Worm (Caenorhabditis elegans) whole organism, young adult: ENCODE results near the gene aagr-4.
A peak's percentile ranks its signal among the peaks of the same experiment; 100 is the strongest.

ENCODE experiments used
- B0019.2 ChIP-seq: fragments of 200-800 bp; sonication (Bioruptor generic); conservative IDR thresholded peaks from 2 replicates; pipeline ENCODE4 v1.3.6; 2022; ENCODE audit warnings: missing genetic modification reagents, missing genetic modification characterization, missing compliant biosample characterization
- B0035.1 ChIP-seq: sonication (generic microtip); optimal IDR thresholded peaks from 2 replicates; lab custom pipeline; 2016; ENCODE audit warnings: missing genetic modification characterization, mild to moderate bottlenecking, missing compliant biosample characterization, missing genotype, missing genetic modification reagents
- B0261.1 ChIP-seq: sonication (generic microtip); optimal IDR thresholded peaks from 2 replicates; lab custom pipeline; 2016; ENCODE audit warnings: mild to moderate bottlenecking, missing genetic modification characterization, moderate library complexity, missing compliant biosample characterization
- C17E4.6 ChIP-seq: fragments of 200-800 bp; sonication (Bioruptor generic); IDR thresholded peaks from 2 replicates; pipeline ENCODE4 v1.3.6; 2022; ENCODE audit warnings: missing genetic modification reagents, missing genetic modification characterization, missing compliant biosample characterization
- F10E7.11 ChIP-seq: sonication (generic microtip); optimal IDR thresholded peaks from 2 replicates; lab custom pipeline; 2017; ENCODE audit warnings: mild to moderate bottlenecking, missing genetic modification characterization, moderate library complexity, missing compliant biosample characterization
- F22D6.2 ChIP-seq: sonication (generic microtip); optimal IDR thresholded peaks from 2 replicates; lab custom pipeline; 2016; ENCODE audit warnings: mild to moderate bottlenecking, missing genetic modification characterization, missing compliant biosample characterization
- F23B12.7 ChIP-seq: sonication (generic microtip); optimal IDR thresholded peaks from 2 replicates; lab custom pipeline; 2017; ENCODE audit warnings: missing genetic modification characterization, mild to moderate bottlenecking, missing compliant biosample characterization, antibody characterized with exemption, moderate library complexity; ENCODE audit not compliant: insufficient read depth
- F33H1.4 ChIP-seq: fragments of 200-800 bp; sonication (Bioruptor generic); IDR thresholded peaks from 2 replicates; pipeline ENCODE4 v1.3.6; 2022; ENCODE audit warnings: missing genetic modification reagents, missing genetic modification characterization, missing compliant biosample characterization
- F55B11.4 ChIP-seq: sonication (generic microtip); optimal IDR thresholded peaks from 2 replicates; lab custom pipeline; 2016; ENCODE audit warnings: missing compliant biosample characterization, missing genetic modification characterization, borderline replicate concordance; ENCODE audit not compliant: insufficient read depth
- F57C9.4 ChIP-seq: sonication (generic microtip); optimal IDR thresholded peaks from 2 replicates; lab custom pipeline; 2017; ENCODE audit warnings: mild to moderate bottlenecking, missing genetic modification characterization, missing compliant biosample characterization
- T26A5.8 ChIP-seq: sonication (generic microtip); optimal IDR thresholded peaks from 2 replicates; lab custom pipeline; 2016; ENCODE audit warnings: missing genetic modification characterization, missing compliant biosample characterization
- Y53F4B.3 ChIP-seq: fragments of 200-800 bp; sonication (Bioruptor generic); IDR thresholded peaks from 2 replicates; pipeline ENCODE4 v1.3.6; 2022; ENCODE audit warnings: missing genetic modification reagents, missing genetic modification characterization, missing compliant biosample characterization
- Y53G8AR.9 ChIP-seq: fragments of 200-800 bp; sonication (Bioruptor generic); conservative IDR thresholded peaks from 2 replicates; pipeline ENCODE4 v1.3.6; 2022; ENCODE audit warnings: missing genetic modification reagents, missing genetic modification characterization, missing compliant biosample characterization
- Y95B8A.8 ChIP-seq: fragments of 200-800 bp; sonication (Bioruptor generic); IDR thresholded peaks from 2 replicates; pipeline ENCODE4 v1.3.6; 2022; ENCODE audit warnings: missing genetic modification reagents, missing genetic modification characterization, missing compliant biosample characterization
- akir-1 ChIP-seq: fragments of 200-800 bp; sonication (Bioruptor generic); optimal IDR thresholded peaks from 2 replicates; lab custom pipeline; 2018; ENCODE audit warnings: mild to moderate bottlenecking, missing genetic modification characterization, moderate library complexity, missing compliant biosample characterization
- athp-1 ChIP-seq: sonication (generic microtip); optimal IDR thresholded peaks from 2 replicates; lab custom pipeline; 2017; ENCODE audit warnings: mild to moderate bottlenecking, missing genetic modification characterization, missing compliant biosample characterization
- attf-3 ChIP-seq: fragments of 200-800 bp; sonication (Bioruptor generic); conservative IDR thresholded peaks from 2 replicates; pipeline ENCODE4 v1.3.6; 2022; ENCODE audit warnings: missing genetic modification reagents, missing genetic modification characterization, missing compliant biosample characterization
- bed-2 ChIP-seq: fragments of 200-800 bp; sonication (Bioruptor generic); IDR thresholded peaks from 2 replicates; pipeline ENCODE4 v1.3.6; 2022; ENCODE audit warnings: missing genetic modification reagents, missing genetic modification characterization, missing compliant biosample characterization
- cebp-2 ChIP-seq: fragments of 200-800 bp; sonication (Bioruptor generic); IDR thresholded peaks from 2 replicates; pipeline ENCODE4 v1.3.6; 2022; ENCODE audit warnings: missing genetic modification characterization, missing compliant biosample characterization
- ceh-27 ChIP-seq: fragments of 200-800 bp; sonication (Bioruptor generic); optimal IDR thresholded peaks from 2 replicates; lab custom pipeline; 2018; ENCODE audit warnings: mild to moderate bottlenecking, missing genetic modification characterization, moderate library complexity, missing compliant biosample characterization
- ceh-40 ChIP-seq: fragments of 200-800 bp; sonication (Bioruptor generic); IDR thresholded peaks from 2 replicates; pipeline ENCODE4 v1.3.6; 2022; ENCODE audit warnings: missing genetic modification characterization, missing compliant biosample characterization
- dox-1 ChIP-seq: fragments of 200-800 bp; sonication (Bioruptor generic); IDR thresholded peaks from 2 replicates; pipeline ENCODE4 v1.3.6; 2022; ENCODE audit warnings: missing genetic modification reagents, missing genetic modification characterization, missing compliant biosample characterization
- dpff-1 ChIP-seq: sonication (generic microtip); optimal IDR thresholded peaks from 2 replicates; lab custom pipeline; 2017; ENCODE audit warnings: mild to moderate bottlenecking, missing genetic modification characterization, missing compliant biosample characterization
- efl-1 ChIP-seq: fragments of 150-350 bp; optimal IDR thresholded peaks from 2 replicates; lab custom pipeline; 2014; ENCODE audit warnings: missing biosample characterization, missing genetic modification reagents, missing genetic modification characterization
- egl-18 ChIP-seq: fragments of 200-800 bp; sonication (Bioruptor generic); IDR thresholded peaks from 2 replicates; pipeline ENCODE4 v1.3.6; 2022; ENCODE audit warnings: missing genetic modification reagents, missing genetic modification characterization, missing compliant biosample characterization
- egl-44 ChIP-seq: fragments of 200-800 bp; sonication (Bioruptor generic); IDR thresholded peaks from 2 replicates; pipeline ENCODE4 v1.3.6; 2022; ENCODE audit warnings: missing genetic modification reagents, missing genetic modification characterization, missing compliant biosample characterization
- egrh-3 ChIP-seq: fragments of 200-800 bp; sonication (Bioruptor generic); IDR thresholded peaks from 2 replicates; pipeline ENCODE4 v1.3.6; 2022; ENCODE audit warnings: missing genetic modification reagents, missing genetic modification characterization, missing compliant biosample characterization
- ets-4 ChIP-seq: fragments of 200-800 bp; sonication (Bioruptor generic); optimal IDR thresholded peaks from 2 replicates; lab custom pipeline; 2018; ENCODE audit warnings: mild to moderate bottlenecking, missing genetic modification characterization, missing compliant biosample characterization
- gei-17 ChIP-seq: fragments of 200-800 bp; sonication (Bioruptor generic); optimal IDR thresholded peaks from 2 replicates; lab custom pipeline; 2018; ENCODE audit warnings: mild to moderate bottlenecking, missing genetic modification characterization, missing compliant biosample characterization
- hlh-12 ChIP-seq: sonication (generic microtip); optimal IDR thresholded peaks from 2 replicates; lab custom pipeline; 2016; ENCODE audit warnings: missing genetic modification characterization, missing compliant biosample characterization
- hlh-26 ChIP-seq: fragments of 200-800 bp; sonication (Bioruptor generic); conservative IDR thresholded peaks from 2 replicates; pipeline ENCODE4 v1.3.6; 2022; ENCODE audit warnings: missing genetic modification reagents, missing genetic modification characterization, missing compliant biosample characterization
- let-526 ChIP-seq: fragments of 200-800 bp; sonication (Bioruptor generic); IDR thresholded peaks from 2 replicates; pipeline ENCODE4 v1.3.6; 2022; ENCODE audit warnings: missing genetic modification reagents, missing genetic modification characterization, missing compliant biosample characterization
- lin-35 ChIP-seq, 3 experiments: fragments of 150-350 bp in 2 of 3; sonication (generic microtip) in 1 of 3; optimal IDR thresholded peaks; 2 replicates each; lab custom pipeline; 2014 to 2018; ENCODE audit warnings: missing biosample characterization in 3 of 3, missing genetic modification characterization in 3 of 3, missing genetic modification reagents in 3 of 3
- lin-54 ChIP-seq: fragments of 200-800 bp; sonication (Bioruptor generic); optimal IDR thresholded peaks from 2 replicates; lab custom pipeline; 2018; ENCODE audit warnings: mild to moderate bottlenecking, missing genetic modification characterization, missing compliant biosample characterization
- lsl-1 ChIP-seq: fragments of 200-800 bp; sonication (Bioruptor generic); optimal IDR thresholded peaks from 2 replicates; lab custom pipeline; 2018; ENCODE audit warnings: mild to moderate bottlenecking, missing genetic modification characterization, moderate library complexity, missing compliant biosample characterization
- madf-6 ChIP-seq: fragments of 200-800 bp; sonication (Bioruptor generic); IDR thresholded peaks from 2 replicates; pipeline ENCODE4 v1.3.6; 2022; ENCODE audit warnings: missing genetic modification reagents, missing genetic modification characterization, missing compliant biosample characterization
- mxl-1 ChIP-seq: sonication (generic microtip); optimal IDR thresholded peaks from 2 replicates; lab custom pipeline; 2016; ENCODE audit warnings: missing genetic modification characterization, missing compliant biosample characterization
- nfya-2 ChIP-seq: fragments of 200-800 bp; sonication (Bioruptor generic); IDR thresholded peaks from 2 replicates; pipeline ENCODE4 v1.3.6; 2022; ENCODE audit warnings: missing genetic modification reagents, missing genetic modification characterization, missing compliant biosample characterization
- nhr-120 ChIP-seq: fragments of 200-800 bp; sonication (Bioruptor generic); IDR thresholded peaks from 2 replicates; pipeline ENCODE4 v1.3.6; 2022; ENCODE audit warnings: missing genetic modification characterization, missing compliant biosample characterization
- nhr-27 ChIP-seq: fragments of 200-800 bp; sonication (Bioruptor generic); optimal IDR thresholded peaks from 2 replicates; lab custom pipeline; 2018; ENCODE audit warnings: mild to moderate bottlenecking, missing genetic modification characterization, moderate library complexity, missing compliant biosample characterization
- pbrm-1 ChIP-seq: fragments of 200-800 bp; sonication (Bioruptor generic); IDR thresholded peaks from 2 replicates; pipeline ENCODE4 v1.3.6; 2022; ENCODE audit warnings: missing genetic modification reagents, missing genetic modification characterization, missing compliant biosample characterization
- rcor-1 ChIP-seq: fragments of 200-800 bp; sonication (Bioruptor generic); IDR thresholded peaks from 2 replicates; pipeline ENCODE4 v1.3.6; 2022; ENCODE audit warnings: missing genetic modification reagents, missing genetic modification characterization, missing compliant biosample characterization
- rpc-1 ChIP-seq, 2 experiments: fragments of 150-350 bp in 1 of 2; sonication (generic microtip) in 1 of 2; optimal IDR thresholded peaks; 2 replicates each; lab custom pipeline; 2014 to 2018; ENCODE audit warnings: missing biosample characterization in 1 of 2, missing genetic modification characterization in 1 of 2, missing genetic modification reagents in 1 of 2, missing genotype in 1 of 2
- snpc-1.1 ChIP-seq: sonication (generic microtip); optimal IDR thresholded peaks from 2 replicates; lab custom pipeline; 2017; ENCODE audit warnings: missing genetic modification characterization, mild to moderate bottlenecking, missing compliant biosample characterization, antibody characterized with exemption, moderate library complexity, missing genotype, missing genetic modification reagents; ENCODE audit not compliant: insufficient read depth
- snpc-1.3 ChIP-seq: sonication (generic microtip); optimal IDR thresholded peaks from 2 replicates; lab custom pipeline; 2017; ENCODE audit warnings: missing genetic modification characterization, mild to moderate bottlenecking, missing compliant biosample characterization, antibody characterized with exemption, moderate library complexity, missing genotype, missing genetic modification reagents; ENCODE audit not compliant: insufficient read depth
- tbp1 ChIP-seq: fragments of 200-800 bp; sonication (Bioruptor generic); optimal IDR thresholded peaks from 2 replicates; lab custom pipeline; 2018; ENCODE audit warnings: mild to moderate bottlenecking, missing genetic modification characterization, missing compliant biosample characterization
- tbx-9 ChIP-seq: sonication (generic microtip); optimal IDR thresholded peaks from 2 replicates; lab custom pipeline; 2016; ENCODE audit warnings: borderline replicate concordance, missing genetic modification characterization, inconsistent platforms, missing compliant biosample characterization
- unc-130 ChIP-seq: sonication (generic microtip); optimal IDR thresholded peaks from 2 replicates; lab custom pipeline; 2016; ENCODE audit warnings: missing genetic modification reagents, missing genetic modification characterization, missing compliant biosample characterization
- zim-3 ChIP-seq: sonication (generic microtip); optimal IDR thresholded peaks from 2 replicates; lab custom pipeline; 2017; ENCODE audit warnings: mild to moderate bottlenecking, missing genetic modification characterization, moderate library complexity, missing compliant biosample characterization

Gene aagr-4

DNA sequence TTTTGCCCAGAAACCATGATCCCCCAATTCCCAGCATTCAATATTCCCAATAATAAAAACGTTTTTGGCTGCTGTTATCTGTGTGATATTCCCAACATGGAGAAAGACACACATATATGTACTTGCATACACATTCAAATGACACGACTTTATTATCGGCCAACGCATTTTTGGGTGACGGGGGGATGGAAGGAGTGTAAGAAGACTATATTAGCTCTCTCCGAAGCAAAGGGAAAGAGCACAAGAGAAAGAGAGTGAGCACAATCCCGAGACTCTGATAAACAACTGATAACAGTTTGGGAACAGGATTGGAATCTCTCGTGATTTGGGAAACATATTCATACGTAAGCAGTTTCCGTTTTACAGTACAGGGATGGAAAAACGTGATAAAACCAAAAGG lies 20.0 kb upstream of the aagr-4 start (continued):
- TF ChIP-seq athp-1 (no peak), F23B12.7 (no peak), B0261.1 (tag; lab: Kevin White, UChicago) (no peak), nhr-120 (no peak), F33H1.4 (GFP tag; lab: Robert Waterston, UW) (no peak), egl-18 (GFP tag; lab: Robert Waterston, UW) (no peak), let-526 (GFP tag; lab: Robert Waterston, UW) (0 out of 2 replicates have a peak, but pooled peaks have one; percentile 33), ets-4 (peak; percentile 58), zim-3 (no peak), mxl-1 (tag; lab: Kevin White, UChicago) (no peak), lsl-1 (GFP tag; lab: Kevin White, UChicago) (no peak), efl-1 (GFP tag; lab: Kevin White, UChicago) (no peak), ceh-27 (no peak), F22D6.2 (tag; lab: Kevin White, UChicago) (no peak), snpc-1.3 (tag; lab: Kevin White, UChicago) (no peak), tbp1 (GFP tag; lab: Kevin White, UChicago) (peak; percentile 24), F57C9.4 (tag; lab: Kevin White, UChicago) (no peak), hlh-12 (tag; lab: Kevin White, UChicago) (no peak), dox-1 (GFP tag; lab: Robert Waterston, UW) (peak; percentile 47; the same call in 1 of the 2 replicates), nfya-2 (GFP tag; lab: Robert Waterston, UW) (no peak), Y53G8AR.9 (GFP tag; lab: Robert Waterston, UW) (0 out of 2 replicates have a peak, but pooled peaks have one; percentile 47), nhr-27 (tag; lab: Kevin White, UChicago) (no peak), cebp-2 (no peak), rcor-1 (GFP tag; lab: Robert Waterston, UW) (no peak), bed-2 (no peak), egl-44 (0 out of 2 replicates have a peak, but pooled peaks have one; percentile 43), Y95B8A.8 (GFP tag; lab: Robert Waterston, UW) (no peak), akir-1 (no peak), hlh-26 (GFP tag; lab: Robert Waterston, UW) (no peak), B0019.2 (GFP tag; lab: Robert Waterston, UW) (no peak), gei-17 (no peak), lin-54 (GFP tag; lab: Kevin White, UChicago) (peak; percentile 16), B0035.1 (tag; lab: Kevin White, UChicago) (no peak), dpff-1 (no peak), F10E7.11 (tag; lab: Kevin White, UChicago) (no peak), C17E4.6 (GFP tag; lab: Robert Waterston, UW) (no peak), snpc-1.1 (tag; lab: Kevin White, UChicago) (no peak), attf-3 (no peak), Y53F4B.3 (GFP tag; lab: Robert Waterston, UW) (no peak), egrh-3 (GFP tag; lab: Robert Waterston, UW) (no peak), rpc-1 (optimal IDR thresholded peaks at IDR 0.05; lab: Kevin White, UChicago) (no peak), rpc-1 (tag; optimal IDR thresholded peaks at IDR 0.05; lab: Kevin White, UChicago) (no peak), lin-35 (GFP tag; optimal IDR thresholded peaks at IDR 0.05; lab: Kevin White, UChicago) (no peak), F55B11.4 (tag; lab: Kevin White, UChicago) (no peak), ceh-40 (no peak), pbrm-1 (no peak), tbx-9 (tag; lab: Kevin White, UChicago) (no peak), unc-130 (no peak), T26A5.8 (tag; lab: Kevin White, UChicago) (no peak), madf-6 (GFP tag; lab: Robert Waterston, UW) (no peak)
